Fruit fly (Drosophila melanogaster): Measurements from ENCODE around the gene Desat1.

The Desat1 gene

DNA sequence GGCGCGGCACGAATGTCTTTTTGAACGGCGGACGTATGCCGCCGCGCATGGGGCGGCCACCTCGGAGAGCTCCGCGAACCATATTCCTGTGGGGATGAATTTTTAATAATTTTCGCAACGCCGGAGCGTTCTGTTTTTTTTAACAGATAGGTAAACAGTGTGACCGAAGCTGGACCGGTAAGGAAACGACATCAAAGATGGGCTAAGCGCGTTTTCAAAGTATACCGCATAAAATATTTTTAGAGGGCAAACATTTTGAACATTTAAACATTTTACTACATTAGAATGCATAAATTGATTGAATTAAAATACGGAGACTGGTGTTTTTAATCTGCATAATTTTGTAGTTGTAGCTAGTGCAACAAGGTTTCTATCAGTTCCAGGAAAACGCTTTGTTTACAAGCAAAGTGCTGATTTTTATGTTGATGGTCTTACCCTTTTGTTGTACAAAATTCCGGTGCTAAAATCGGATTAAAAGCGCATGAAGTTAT, 10.2 kb upstream of the Desat1 start, which contains the start of the genes CG5641 and CG5245:
Gene CG5641 (minus strand): TSS at position 163 of the 491 bp plus-strand sequence.
Gene CG5245 (plus strand): TSS at position 441 of the 491 bp plus-strand sequence.
- TF ChIP-seq bab1 (GFP tag; optimal IDR thresholded peaks at IDR 0.05), result peak; percentile 31
- TF ChIP-seq Crg-1 (GFP tag; optimal IDR thresholded peaks at IDR 0.05), result no peak
- TF ChIP-seq cnc (optimal IDR thresholded peaks at IDR 0.05), result peak in 1 of 2 experiments; percentile 58
- no peak for TF ChIP-seq CG14711 (tag; optimal IDR thresholded peaks at IDR 0.05)
- TF ChIP-seq CG5204 (GFP tag; optimal IDR thresholded peaks at IDR 0.05), result no peak
- no peak for TF ChIP-seq Hr96 (GFP tag; optimal IDR thresholded peaks at IDR 0.05)

- peak; percentile 84 to 99 for TF ChIP-seq cnc (optimal IDR thresholded peaks at IDR 0.05)
- TF ChIP-seq toe (GFP tag; optimal IDR thresholded peaks at IDR 0.05), result no peak
- TF ChIP-seq Mnt (GFP tag; optimal IDR thresholded peaks at IDR 0.05), result peak; percentile 18
- TF ChIP-seq Hr96 (GFP tag; optimal IDR thresholded peaks at IDR 0.05), result no peak
- no peak for TF ChIP-seq CG11617 (GFP tag; optimal IDR thresholded peaks at IDR 0.05)
Observed at dm6 chr3R:12431030-12431489, 8.3 kb upstream of the Desat1 start, which contains the start of gene Prosalpha2. TSS of gene Prosalpha2 (plus strand) at chr3R:12431321.

- no peak for TF ChIP-seq CG1620 (GFP tag; optimal IDR thresholded peaks at IDR 0.05)
- no peak for TF ChIP-seq kay (GFP tag; ENCODE audit: borderline replicate concordance)
- TF ChIP-seq toe (GFP tag; optimal IDR thresholded peaks at IDR 0.05), result no peak
- peak; percentile 28 for TF ChIP-seq CG12768 (GFP tag; optimal IDR thresholded peaks at IDR 0.05)
- peak; percentile 39 for TF ChIP-seq pad (GFP tag; optimal IDR thresholded peaks at IDR 0.05)
- peak in 1 of 2 experiments; percentile 10 for TF ChIP-seq cnc (optimal IDR thresholded peaks at IDR 0.05)
- TF ChIP-seq ovo (GFP tag; optimal IDR thresholded peaks at IDR 0.05), result peak; percentile 16
- peak; percentile 51 for TF ChIP-seq Mnt (GFP tag; optimal IDR thresholded peaks at IDR 0.05)
- TF ChIP-seq CG33017 (tag; optimal IDR thresholded peaks at IDR 0.05), result peak; percentile 31
- no peak for TF ChIP-seq CG5204 (GFP tag; optimal IDR thresholded peaks at IDR 0.05)
- peak; percentile 12 for TF ChIP-seq tj (GFP tag; optimal IDR thresholded peaks at IDR 0.05)
- TF ChIP-seq Hr96 (GFP tag; optimal IDR thresholded peaks at IDR 0.05), result no peak
- TF ChIP-seq CG11617 (GFP tag; optimal IDR thresholded peaks at IDR 0.05), result peak; percentile 72
- peak; percentile 56 for TF ChIP-seq CG7101 (tag; optimal IDR thresholded peaks at IDR 0.05)
- peak; percentile 38 for TF ChIP-seq CG7045 (GFP tag; optimal IDR thresholded peaks at IDR 0.05)
- TF ChIP-seq bab1 (GFP tag; optimal IDR thresholded peaks at IDR 0.05), result peak; percentile 67
- TF ChIP-seq CG14711 (tag; optimal IDR thresholded peaks at IDR 0.05), result peak; percentile 91
- peak; percentile 10 for TF ChIP-seq Crg-1 (GFP tag; optimal IDR thresholded peaks at IDR 0.05)
- peak; percentile 32 for TF ChIP-seq Clk (GFP tag; optimal IDR thresholded peaks at IDR 0.05)
- TF ChIP-seq cic (GFP tag; optimal IDR thresholded peaks at IDR 0.05), result peak; percentile 7
Observed at dm6 chr3R:12433764-12434163, 5.6 kb upstream of the Desat1 start, which contains the start of the genes Aos1 and Srlp. TSS of gene Aos1 (minus strand) at chr3R:12433822. TSS of gene Srlp (plus strand) at chr3R:12434098.

- TF ChIP-seq CG1620 (GFP tag; optimal IDR thresholded peaks at IDR 0.05) (no peak), Hr96 (GFP tag; optimal IDR thresholded peaks at IDR 0.05) (no peak), CG33017 (tag; optimal IDR thresholded peaks at IDR 0.05) (no peak), Clk (GFP tag; optimal IDR thresholded peaks at IDR 0.05) (no peak), ovo (GFP tag; optimal IDR thresholded peaks at IDR 0.05) (no peak), cnc (optimal IDR thresholded peaks at IDR 0.05) (no peak), pad (GFP tag; optimal IDR thresholded peaks at IDR 0.05) (no peak), CG11617 (GFP tag; optimal IDR thresholded peaks at IDR 0.05) (no peak), kay (GFP tag; ENCODE audit: borderline replicate concordance) (no peak), CG12768 (GFP tag; optimal IDR thresholded peaks at IDR 0.05) (no peak), cic (GFP tag; optimal IDR thresholded peaks at IDR 0.05) (no peak), bab1 (GFP tag; optimal IDR thresholded peaks at IDR 0.05) (no peak), toe (GFP tag; optimal IDR thresholded peaks at IDR 0.05) (no peak), Mnt (GFP tag; optimal IDR thresholded peaks at IDR 0.05) (no peak)
Observed at dm6 chr3R:12435948-12436347, 3.5 kb upstream of the Desat1 start, which contains the start of gene Desat2. TSS of gene Desat2 (plus strand) at chr3R:12436248.

dm6 chr3R:12439039-12439400, 380 bp upstream of the Desat1 start, which contains the start of the genes CG17207 and CG46427:
TSS of gene CG17207 (minus strand) at chr3R:12439139.
TSS of gene CG46427 (minus strand) at chr3R:12439139.
- TF ChIP-seq CG14711 (tag; optimal IDR thresholded peaks at IDR 0.05) (no peak), CG5204 (GFP tag; optimal IDR thresholded peaks at IDR 0.05) (no peak), toe (GFP tag; optimal IDR thresholded peaks at IDR 0.05) (no peak), Mnt (GFP tag; optimal IDR thresholded peaks at IDR 0.05) (no peak), Clk (GFP tag; optimal IDR thresholded peaks at IDR 0.05) (no peak)

DNA sequence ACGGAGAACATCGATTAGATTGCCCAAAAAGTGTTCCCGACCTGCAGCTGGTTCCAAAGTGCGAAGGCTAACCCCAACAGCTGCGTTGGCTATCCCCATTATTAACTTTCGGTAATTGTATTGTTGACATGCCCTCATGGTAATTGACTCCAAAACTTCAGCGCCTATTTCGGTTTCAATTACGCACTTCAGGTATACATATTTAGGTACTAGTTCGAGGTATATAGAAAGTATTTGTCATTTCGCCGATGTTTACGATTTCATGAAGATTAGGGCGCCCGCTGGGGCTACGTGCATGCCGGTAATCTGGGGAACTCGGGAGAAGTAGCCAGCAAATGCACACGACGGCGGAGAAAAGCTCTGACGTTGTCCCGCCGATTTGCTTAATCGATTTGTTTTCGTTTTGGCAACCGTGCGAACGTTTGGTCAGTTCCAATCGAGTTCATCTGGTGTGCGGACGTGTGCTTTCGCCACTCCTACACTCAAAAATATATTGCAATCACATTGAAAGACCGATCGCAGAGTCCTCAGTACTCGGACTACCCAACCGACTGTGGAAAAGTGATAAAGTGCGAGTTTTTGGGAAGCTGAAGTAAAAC, 1.7 kb downstream of the Desat1 start:
- no peak for TF ChIP-seq CG1620 (GFP tag; optimal IDR thresholded peaks at IDR 0.05)
- peak; percentile 45 for TF ChIP-seq CG7101 (tag; optimal IDR thresholded peaks at IDR 0.05)
- no peak for TF ChIP-seq Clk (GFP tag; optimal IDR thresholded peaks at IDR 0.05)
- no peak for TF ChIP-seq toe (GFP tag; optimal IDR thresholded peaks at IDR 0.05)
- no peak for TF ChIP-seq CG5204 (GFP tag; optimal IDR thresholded peaks at IDR 0.05)
- no peak for TF ChIP-seq Crg-1 (GFP tag; optimal IDR thresholded peaks at IDR 0.05)
- no peak for TF ChIP-seq CG14711 (tag; optimal IDR thresholded peaks at IDR 0.05)
- no peak for TF ChIP-seq Hr96 (GFP tag; optimal IDR thresholded peaks at IDR 0.05)
- TF ChIP-seq ovo (GFP tag; optimal IDR thresholded peaks at IDR 0.05), result no peak
- TF ChIP-seq cnc (optimal IDR thresholded peaks at IDR 0.05), result no peak
- TF ChIP-seq CG7045 (GFP tag; optimal IDR thresholded peaks at IDR 0.05), result no peak
- TF ChIP-seq kay (GFP tag; ENCODE audit: borderline replicate concordance), result peak; percentile 53
- peak; percentile 37 for TF ChIP-seq tj (GFP tag; optimal IDR thresholded peaks at IDR 0.05)
- TF ChIP-seq CG11617 (GFP tag; optimal IDR thresholded peaks at IDR 0.05), result no peak
- TF ChIP-seq Mnt (GFP tag; optimal IDR thresholded peaks at IDR 0.05), result peak; percentile 64
- TF ChIP-seq pad (GFP tag; optimal IDR thresholded peaks at IDR 0.05), result peak; percentile 6
- TF ChIP-seq bab1 (GFP tag; optimal IDR thresholded peaks at IDR 0.05), result peak; percentile 29
- TF ChIP-seq CG12768 (GFP tag; optimal IDR thresholded peaks at IDR 0.05), result peak; percentile 79
- peak; percentile 58 for TF ChIP-seq cic (GFP tag; optimal IDR thresholded peaks at IDR 0.05)
- peak; percentile 38 for TF ChIP-seq CG33017 (tag; optimal IDR thresholded peaks at IDR 0.05)

Measured in whole organism, adult.